Fruit fly (Drosophila melanogaster) whole organism, embryonic: ENCODE data around the gene Dok.

Experiments used
- Abd-B ChIP-seq: fragments of 200-800 bp; sonication (Bioruptor generic); optimal IDR thresholded peaks from 2 replicates; lab custom pipeline; 2018; ENCODE audit warnings: missing biosample characterization, mild to moderate bottlenecking, missing genetic modification characterization, moderate library complexity
- Adf1 ChIP-seq: fragments of 200-800 bp; sonication (Bioruptor generic); IDR thresholded peaks from 2 replicates; pipeline ENCODE4 v1.3.6; 2022; ENCODE audit warnings: missing biosample characterization, missing genetic modification characterization
- B-H2 ChIP-seq: fragments of 200-800 bp; sonication (Bioruptor generic); optimal IDR thresholded peaks from 2 replicates; lab custom pipeline; 2018; ENCODE audit warnings: missing biosample characterization, mild to moderate bottlenecking, missing genetic modification characterization
- BEAF-32 ChIP-seq: fragments of 200-800 bp; sonication (Bioruptor generic); optimal IDR thresholded peaks from 3 replicates; lab custom pipeline; 2017; ENCODE audit warnings: missing biosample characterization, missing genetic modification characterization, mild to moderate bottlenecking, moderate library complexity, missing genetic modification reagents
- Bdp1 ChIP-seq: fragments of 200-800 bp; sonication (Bioruptor generic); optimal IDR thresholded peaks from 3 replicates; lab custom pipeline; 2016; ENCODE audit warnings: missing biosample characterization, missing genetic modification characterization
- BtbVII ChIP-seq: fragments of 200-800 bp; sonication (Bioruptor generic); optimal IDR thresholded peaks from 3 replicates; lab custom pipeline; 2017; ENCODE audit warnings: missing biosample characterization, mild to moderate bottlenecking, missing genetic modification characterization
- CG1024 ChIP-seq: fragments of 200-800 bp; sonication (Bioruptor generic); IDR thresholded peaks from 2 replicates; pipeline ENCODE4 v1.3.6; 2022; ENCODE audit warnings: missing biosample characterization, missing genetic modification characterization
- CG10267 ChIP-seq: fragments of 200-800 bp; sonication (Bioruptor generic); optimal IDR thresholded peaks from 2 replicates; lab custom pipeline; 2018; ENCODE audit warnings: missing biosample characterization, mild to moderate bottlenecking, missing genetic modification characterization, moderate library complexity
- CG10431 ChIP-seq: fragments of 200-800 bp; sonication (Bioruptor generic); optimal IDR thresholded peaks from 3 replicates; lab custom pipeline; 2018; ENCODE audit warnings: missing biosample characterization, mild to moderate bottlenecking, missing genetic modification characterization
- CG11093 ChIP-seq: fragments of 200-800 bp; sonication (Bioruptor generic); IDR thresholded peaks from 3 replicates; pipeline ENCODE4 v1.3.6; 2022; ENCODE audit warnings: missing biosample characterization, missing genetic modification characterization
- CG12155 ChIP-seq: fragments of 200-800 bp; sonication (Bioruptor generic); optimal IDR thresholded peaks from 3 replicates; lab custom pipeline; 2016; ENCODE audit warnings: missing biosample characterization, missing genetic modification characterization
- CG12299 ChIP-seq: fragments of 200-800 bp; sonication (Bioruptor generic); optimal IDR thresholded peaks from 2 replicates; lab custom pipeline; 2018; ENCODE audit warnings: missing biosample characterization, mild to moderate bottlenecking, missing genetic modification characterization
- CG13287 ChIP-seq: fragments of 200-800 bp; sonication (Bioruptor generic); IDR thresholded peaks from 2 replicates; pipeline ENCODE4 v1.3.6; 2022; ENCODE audit warnings: missing biosample characterization, missing genetic modification characterization; ENCODE audit not compliant: partially characterized antibody
- CG15011 ChIP-seq: fragments of 200-800 bp; sonication (Bioruptor generic); optimal IDR thresholded peaks from 3 replicates; lab custom pipeline; 2018; ENCODE audit warnings: missing biosample characterization, mild to moderate bottlenecking, missing genetic modification characterization
- CG1647 ChIP-seq: fragments of 200-800 bp; sonication (Bioruptor generic); optimal IDR thresholded peaks from 3 replicates; lab custom pipeline; 2016; ENCODE audit warnings: missing biosample characterization, missing genetic modification characterization
- CG2120 ChIP-seq: fragments of 200-800 bp; sonication (Bioruptor generic); optimal IDR thresholded peaks from 3 replicates; lab custom pipeline; 2016; ENCODE audit warnings: missing biosample characterization, missing genetic modification characterization
- CG2202 ChIP-seq: fragments of 200-800 bp; sonication (Bioruptor generic); optimal IDR thresholded peaks from 2 replicates; lab custom pipeline; 2018; ENCODE audit warnings: missing biosample characterization, mild to moderate bottlenecking, missing genetic modification characterization
- CG2889 ChIP-seq: fragments of 200-800 bp; sonication (Bioruptor generic); IDR thresholded peaks from 3 replicates; pipeline ENCODE4 v1.3.6; 2022; ENCODE audit warnings: missing biosample characterization, missing genetic modification characterization
- CG30431 ChIP-seq: fragments of 200-800 bp; sonication (Bioruptor generic); optimal IDR thresholded peaks from 2 replicates; lab custom pipeline; 2017; ENCODE audit warnings: missing biosample characterization, missing genetic modification characterization
- CG31224 ChIP-seq: fragments of 200-800 bp; sonication (Bioruptor generic); IDR thresholded peaks from 2 replicates; pipeline ENCODE4 v1.3.6; 2022; ENCODE audit warnings: missing biosample characterization, missing genetic modification characterization
- CG32767 ChIP-seq: fragments of 200-800 bp; sonication (Bioruptor generic); IDR thresholded peaks from 2 replicates; pipeline ENCODE4 v1.3.6; 2022; ENCODE audit warnings: missing biosample characterization, missing genetic modification characterization
- CG32772 ChIP-seq: fragments of 200-800 bp; sonication (Bioruptor generic); IDR thresholded peaks from 2 replicates; pipeline ENCODE4 v1.3.6; 2022; ENCODE audit warnings: missing biosample characterization, missing genetic modification characterization
- CG4328 ChIP-seq: fragments of 200-800 bp; sonication (Bioruptor generic); optimal IDR thresholded peaks from 3 replicates; lab custom pipeline; 2017; ENCODE audit warnings: missing biosample characterization, missing genetic modification reagents, missing genetic modification characterization
- CG6175 ChIP-seq: fragments of 200-800 bp; sonication (Bioruptor generic); IDR thresholded peaks from 3 replicates; pipeline ENCODE4 v1.3.6; 2022; ENCODE audit warnings: missing biosample characterization, missing genetic modification characterization
- CG6272 ChIP-seq: fragments of 200-800 bp; sonication (Bioruptor generic); IDR thresholded peaks from 2 replicates; pipeline ENCODE4 v1.3.6; 2022; ENCODE audit warnings: missing biosample characterization, missing genetic modification characterization
- CG7928 ChIP-seq: fragments of 200-800 bp; sonication (Bioruptor generic); optimal IDR thresholded peaks from 2 replicates; lab custom pipeline; 2017; ENCODE audit warnings: missing biosample characterization, mild to moderate bottlenecking, missing genetic modification characterization
- CG7963 ChIP-seq: fragments of 200-800 bp; sonication (Bioruptor generic); IDR thresholded peaks from 3 replicates; pipeline ENCODE4 v1.3.6; 2022; ENCODE audit warnings: missing biosample characterization, missing genetic modification characterization; ENCODE audit not compliant: partially characterized antibody
- HLH54F ChIP-seq: fragments of 200-800 bp; sonication (Bioruptor generic); optimal IDR thresholded peaks from 3 replicates; lab custom pipeline; 2016; ENCODE audit warnings: missing biosample characterization, missing genetic modification characterization
- Hr51 ChIP-seq, 2 experiments: fragments of 200-800 bp; sonication (Bioruptor generic); optimal IDR thresholded peaks; 2 replicates in 1 of 2; 3 replicates in 1 of 2; lab custom pipeline; 2016 to 2018; ENCODE audit warnings: missing biosample characterization in 2 of 2, missing genetic modification characterization in 2 of 2, mild to moderate bottlenecking in 1 of 2, moderate library complexity in 1 of 2
- Lpt ChIP-seq: fragments of >200 bp; optimal IDR thresholded peaks from 2 replicates; lab custom pipeline; 2018; ENCODE audit warnings: missing biosample characterization, missing genetic modification characterization
- Mes4 ChIP-seq: fragments of 200-800 bp; sonication (Bioruptor generic); optimal IDR thresholded peaks from 2 replicates; lab custom pipeline; 2016; ENCODE audit warnings: missing biosample characterization, missing genetic modification characterization
- Poxn ChIP-seq: fragments of 200-800 bp; sonication (Bioruptor generic); IDR thresholded peaks from 2 replicates; pipeline ENCODE4 v1.3.6; 2022; ENCODE audit warnings: missing biosample characterization, missing genetic modification characterization
- Sox100B ChIP-seq: fragments of 200-800 bp; sonication (Bioruptor generic); optimal IDR thresholded peaks from 3 replicates; lab custom pipeline; 2018; ENCODE audit warnings: missing biosample characterization, mild to moderate bottlenecking, missing genetic modification characterization
- Usf ChIP-seq: fragments of 200-800 bp; sonication (Bioruptor generic); optimal IDR thresholded peaks from 2 replicates; lab custom pipeline; 2017; ENCODE audit warnings: missing genotype, missing biosample characterization, missing genetic modification characterization
- Xrp1 ChIP-seq: fragments of 200-800 bp; sonication (Bioruptor generic); IDR thresholded peaks from 2 replicates; pipeline ENCODE4 v1.3.6; 2022; ENCODE audit warnings: missing biosample characterization, missing genetic modification characterization
- bowl ChIP-seq: fragments of 200-800 bp; sonication (Bioruptor generic); IDR thresholded peaks from 2 replicates; pipeline ENCODE4 v1.3.6; 2022; ENCODE audit warnings: missing biosample characterization, missing genetic modification characterization
- cad ChIP-seq: fragments of >200 bp; optimal IDR thresholded peaks from 2 replicates; lab custom pipeline; 2017; ENCODE audit warnings: missing biosample characterization, missing genetic modification characterization
- croc ChIP-seq: fragments of 200-800 bp; sonication (Bioruptor generic); conservative IDR thresholded peaks from 3 replicates; pipeline ENCODE4 v1.3.6; 2022; ENCODE audit warnings: missing biosample characterization, missing genetic modification characterization
- ems ChIP-seq: fragments of 200-800 bp; sonication (Bioruptor generic); optimal IDR thresholded peaks from 3 replicates; lab custom pipeline; 2016; ENCODE audit warnings: missing biosample characterization, missing genetic modification characterization
- en ChIP-seq: fragments of 200-800 bp; sonication (Bioruptor generic); optimal IDR thresholded peaks from 2 replicates; lab custom pipeline; 2016; ENCODE audit warnings: missing biosample characterization, missing genetic modification characterization
- eve ChIP-seq, 2 experiments: fragments of >200 bp; optimal IDR thresholded peaks; 2 replicates each; lab custom pipeline; 2017; ENCODE audit warnings: missing biosample characterization in 2 of 2, missing genetic modification characterization in 2 of 2
- gce ChIP-seq: fragments of 200-800 bp; sonication (Bioruptor generic); IDR thresholded peaks from 3 replicates; pipeline ENCODE4 v1.3.6; 2022; ENCODE audit warnings: missing biosample characterization, missing genetic modification characterization
- gro ChIP-seq: fragments of 200-800 bp; sonication (Bioruptor generic); optimal IDR thresholded peaks from 2 replicates; lab custom pipeline; 2016; ENCODE audit warnings: missing biosample characterization, missing genetic modification characterization
- hb ChIP-seq: fragments of 200-800 bp; sonication (Bioruptor generic); IDR thresholded peaks from 3 replicates; pipeline ENCODE4 v1.3.6; 2022; ENCODE audit warnings: missing biosample characterization, missing genetic modification characterization; ENCODE audit not compliant: partially characterized antibody
- inv ChIP-seq: fragments of 200-800 bp; sonication (Bioruptor generic); IDR thresholded peaks from 2 replicates; pipeline ENCODE4 v1.3.6; 2022; ENCODE audit warnings: missing biosample characterization, missing genetic modification characterization; ENCODE audit not compliant: partially characterized antibody
- lola ChIP-seq, 3 experiments: fragments of >200 bp in 2 of 3; fragments of 200-800 bp in 1 of 3; sonication (Bioruptor generic) in 1 of 3; optimal IDR thresholded peaks; 2 replicates each; lab custom pipeline; 2017 to 2019; ENCODE audit warnings: missing biosample characterization in 3 of 3, missing genetic modification characterization in 3 of 3, mild to moderate bottlenecking in 1 of 3, moderate library complexity in 1 of 3
- pzg ChIP-seq: fragments of 200-800 bp; sonication (Bioruptor generic); optimal IDR thresholded peaks from 3 replicates; lab custom pipeline; 2018; ENCODE audit warnings: missing biosample characterization, mild to moderate bottlenecking, missing genetic modification characterization, moderate library complexity
- repo ChIP-seq: fragments of 200-800 bp; sonication (Bioruptor generic); optimal IDR thresholded peaks from 2 replicates; lab custom pipeline; 2016; ENCODE audit warnings: missing biosample characterization, missing genetic modification characterization
- shn ChIP-seq: fragments of 200-800 bp; sonication (Bioruptor generic); optimal IDR thresholded peaks from 3 replicates; lab custom pipeline; 2016; ENCODE audit warnings: missing biosample characterization, missing genetic modification characterization
- zen2 ChIP-seq: fragments of 200-800 bp; sonication (Bioruptor generic); IDR thresholded peaks from 3 replicates; pipeline ENCODE4 v1.3.6; 2022; ENCODE audit warnings: missing biosample characterization, missing genetic modification characterization; ENCODE audit not compliant: partially characterized antibody

The Dok gene

dm6 chrX:7319053-7319702 is 4.8 kb upstream of the Dok start (continued):
- TF ChIP-seq gro (GFP tag; lab: Kevin White, UChicago) (no peak), CG7928 (no peak), CG30431 (GFP tag; lab: Kevin White, UChicago) (peak; percentile 77), Xrp1 (GFP tag; lab: Robert Waterston, UW) (peak; percentile 85), CG1024 (GFP tag; lab: Robert Waterston, UW) (no peak), CG2202 (tag; lab: Kevin White, UChicago) (peak; percentile 89), shn (GFP tag; lab: Kevin White, UChicago) (peak; percentile 61), CG6272 (no peak), inv (GFP tag; lab: Robert Waterston, UW) (no peak), Usf (peak; percentile 59), bowl (GFP tag; lab: Robert Waterston, UW) (0 out of 2 replicates have a peak, but pooled peaks have one; percentile 36), cad (GFP tag; lab: Kevin White, UChicago) (no peak), lola (GFP tag; optimal IDR thresholded peaks at IDR 0.05; lab: Kevin White, UChicago) (peak in 1 of 3 experiments; percentile 96), CG31224 (GFP tag; lab: Robert Waterston, UW) (no peak), CG7963 (no peak), CG1647 (GFP tag; lab: Kevin White, UChicago) (no peak), CG12299 (tag; lab: Kevin White, UChicago) (peak; percentile 31), CG2120 (GFP tag; lab: Kevin White, UChicago) (no peak), Mes4 (GFP tag; lab: Kevin White, UChicago) (peak; percentile 54), CG4328 (GFP tag; lab: Kevin White, UChicago) (no peak), Poxn (GFP tag; lab: Robert Waterston, UW) (no peak), gce (GFP tag; lab: Robert Waterston, UW) (0 out of 3 replicates have a peak, but pooled peaks have one; percentile 41), pzg (no peak), ems (peak; percentile 54), Hr51 (GFP tag; optimal IDR thresholded peaks at IDR 0.05; lab: Kevin White, UChicago) (peak; percentile 51 to 66), Adf1 (GFP tag; lab: Robert Waterston, UW) (peak; percentile 14; the same call in 1 of the 2 replicates), croc (GFP tag; lab: Robert Waterston, UW) (peak; percentile 78), B-H2 (GFP tag; lab: Kevin White, UChicago) (no peak), CG2889 (GFP tag; lab: Robert Waterston, UW) (peak; percentile 51; the same call in 1 of the 3 replicates), repo (GFP tag; lab: Kevin White, UChicago) (peak; percentile 31), CG11093 (GFP tag; lab: Robert Waterston, UW) (0 out of 3 replicates have a peak, but pooled peaks have one; percentile 21), CG13287 (no peak), CG10431 (peak; percentile 36), Abd-B (peak; percentile 73), CG32772 (GFP tag; lab: Robert Waterston, UW) (no peak), Sox100B (GFP tag; lab: Kevin White, UChicago) (peak; percentile 80), BtbVII (GFP tag; lab: Kevin White, UChicago) (no peak), CG12155 (peak; percentile 51), CG32767 (GFP tag; lab: Robert Waterston, UW) (peak; percentile 49; the same call in 1 of the 2 replicates), CG10267 (tag; lab: Kevin White, UChicago) (peak; percentile 85), en (GFP tag; lab: Kevin White, UChicago) (peak; percentile 29), BEAF-32 (GFP tag; lab: Kevin White, UChicago) (no peak), hb (GFP tag; lab: Robert Waterston, UW) (no peak), CG15011 (GFP tag; lab: Kevin White, UChicago) (peak; percentile 12), Lpt (no peak), zen2 (GFP tag; lab: Robert Waterston, UW) (no peak), Bdp1 (GFP tag; lab: Kevin White, UChicago) (peak; percentile 61), eve (GFP tag; optimal IDR thresholded peaks at IDR 0.05; lab: Kevin White, UChicago) (peak; percentile 33 to 82), HLH54F (GFP tag; lab: Kevin White, UChicago) (peak; percentile 35), CG6175 (no peak)
